Worm (Caenorhabditis elegans) whole organism, L1 larva: Measurements from ENCODE around the gene T24C4.3.

Experiments used
- alr-1 ChIP-seq: fragments of 200-800 bp; sonication (Bioruptor generic); optimal IDR thresholded peaks from 2 replicates; lab custom pipeline; 2018; ENCODE audit warnings: borderline replicate concordance, mild to moderate bottlenecking, missing genetic modification characterization, missing compliant biosample characterization
- fos-1 ChIP-seq: fragments of 150-350 bp; optimal IDR thresholded peaks from 2 replicates; lab custom pipeline; 2014; ENCODE audit warnings: missing biosample characterization, missing genetic modification characterization
- jun-1 ChIP-seq: fragments of 150-350 bp; optimal IDR thresholded peaks from 2 replicates; lab custom pipeline; 2014; ENCODE audit warnings: missing biosample characterization, missing genetic modification reagents, missing genetic modification characterization
- tbx-2 ChIP-seq: sonication (generic microtip); optimal IDR thresholded peaks from 2 replicates; lab custom pipeline; 2016; ENCODE audit warnings: missing genetic modification characterization, missing compliant biosample characterization

ce11 chrIII:869869-870268 is 2.4 kb downstream of the T24C4.3 start, which contains the start of gene T24C4.2:
- TF ChIP-seq alr-1 (tag; lab: Kevin White, UChicago) (no peak), fos-1 (tag; lab: Kevin White, UChicago) (no peak), jun-1 (no peak), tbx-2 (no peak)
